Worm (Caenorhabditis elegans) whole organism, L4 larva: ENCODE measurements around the gene C12D5.4.
A peak's percentile ranks its signal among the peaks of the same experiment; 100 is the strongest.

Experiments
- F49E8.2 ChIP-seq: sonication (generic microtip); optimal IDR thresholded peaks from 2 replicates; lab custom pipeline; 2016; ENCODE audit warnings: missing compliant biosample characterization, mild to moderate bottlenecking, missing genetic modification characterization, borderline replicate concordance
- T20F7.1 ChIP-seq: fragments of 200-800 bp; sonication (Bioruptor generic); optimal IDR thresholded peaks from 2 replicates; lab custom pipeline; 2018; ENCODE audit warnings: mild to moderate bottlenecking, missing genetic modification characterization, missing compliant biosample characterization
- Y105C5A.15 ChIP-seq: fragments of 200-800 bp; sonication (Bioruptor generic); IDR thresholded peaks from 2 replicates; pipeline ENCODE4 v1.3.6; 2022; ENCODE audit warnings: missing genetic modification characterization, missing compliant biosample characterization
- ZK337.2 ChIP-seq: fragments of 200-800 bp; sonication (Bioruptor generic); IDR thresholded peaks from 2 replicates; pipeline ENCODE4 v1.3.6; 2022; ENCODE audit warnings: missing genetic modification reagents, missing genetic modification characterization, missing compliant biosample characterization
- aha-1 ChIP-seq: fragments of 150-350 bp; peaks from one replicate; lab custom pipeline; 2014; ENCODE audit warnings: missing biosample characterization, missing genetic modification characterization
- ceh-28 ChIP-seq: fragments of 150-350 bp; optimal IDR thresholded peaks from 2 replicates; lab custom pipeline; 2014; ENCODE audit warnings: missing biosample characterization, missing genetic modification reagents, missing genetic modification characterization
- ceh-44 ChIP-seq: fragments of 200-800 bp; sonication (Bioruptor generic); IDR thresholded peaks from 2 replicates; pipeline ENCODE4 v1.3.6; 2022; ENCODE audit warnings: missing genetic modification reagents, missing genetic modification characterization, missing compliant biosample characterization
- ctbp-1 ChIP-seq: fragments of 200-800 bp; sonication (Bioruptor generic); IDR thresholded peaks from 2 replicates; pipeline ENCODE4 v1.3.6; 2022; ENCODE audit warnings: missing genetic modification reagents, missing genetic modification characterization, missing compliant biosample characterization
- dmd-6 ChIP-seq: fragments of 200-800 bp; sonication (Bioruptor generic); IDR thresholded peaks from 2 replicates; pipeline ENCODE4 v1.3.6; 2022; ENCODE audit warnings: missing genetic modification reagents, missing genetic modification characterization, missing compliant biosample characterization
- dpl-1 ChIP-seq: fragments of 150-350 bp; optimal IDR thresholded peaks from 2 replicates; lab custom pipeline; 2014; ENCODE audit warnings: missing biosample characterization, missing genetic modification reagents, missing genetic modification characterization
- egl-27 ChIP-seq: sonication (generic microtip); optimal IDR thresholded peaks from 3 replicates; lab custom pipeline; 2017; ENCODE audit warnings: missing biosample characterization, missing genetic modification reagents, missing genetic modification characterization
- egl-43 ChIP-seq: fragments of 200-800 bp; sonication (Bioruptor generic); IDR thresholded peaks from 2 replicates; pipeline ENCODE4 v1.3.6; 2022; ENCODE audit warnings: missing genetic modification reagents, missing genetic modification characterization, missing compliant biosample characterization
- hlh-11 ChIP-seq: fragments of 200-800 bp; sonication (Bioruptor generic); optimal IDR thresholded peaks from 2 replicates; lab custom pipeline; 2018; ENCODE audit warnings: mild to moderate bottlenecking, missing genetic modification characterization, missing compliant biosample characterization
- hlh-30 ChIP-seq: sonication (generic microtip); optimal IDR thresholded peaks from 2 replicates; lab custom pipeline; 2017; ENCODE audit warnings: antibody characterized with exemption, mild to moderate bottlenecking, missing genetic modification characterization, missing compliant biosample characterization; ENCODE audit not compliant: insufficient read depth
- lin-15B ChIP-seq: fragments of 150-350 bp; sonication (generic microtip); optimal IDR thresholded peaks from 3 replicates; lab custom pipeline; 2014; ENCODE audit warnings: missing biosample characterization, missing genetic modification characterization
- lin-38 ChIP-seq: fragments of 200-800 bp; sonication (Bioruptor generic); IDR thresholded peaks from 2 replicates; pipeline ENCODE4 v1.3.6; 2022; ENCODE audit warnings: missing genetic modification reagents, missing genetic modification characterization, missing compliant biosample characterization
- madf-5 ChIP-seq, 2 experiments: fragments of 200-800 bp; sonication (Bioruptor generic); IDR thresholded peaks; 2 replicates each; pipeline ENCODE4 v1.3.6; 2022; ENCODE audit warnings: missing compliant biosample characterization in 2 of 2, missing genetic modification characterization in 2 of 2
- mdt-29 ChIP-seq: fragments of 200-800 bp; sonication (Bioruptor generic); IDR thresholded peaks from 2 replicates; pipeline ENCODE4 v1.3.6; 2022; ENCODE audit warnings: missing genetic modification reagents, missing genetic modification characterization, missing compliant biosample characterization
- mxl-3 ChIP-seq: fragments of 200-800 bp; sonication (Bioruptor generic); optimal IDR thresholded peaks from 2 replicates; lab custom pipeline; 2018; ENCODE audit warnings: mild to moderate bottlenecking, missing genetic modification characterization, missing compliant biosample characterization
- nhr-25 ChIP-seq: sonication (generic microtip); optimal IDR thresholded peaks from 2 replicates; lab custom pipeline; 2017; ENCODE audit warnings: missing genetic modification characterization, mild to moderate bottlenecking, missing compliant biosample characterization, antibody characterized with exemption, moderate library complexity, borderline replicate concordance; ENCODE audit not compliant: insufficient read depth
- nhr-28 ChIP-seq: fragments of 150-350 bp; optimal IDR thresholded peaks from 2 replicates; lab custom pipeline; 2014; ENCODE audit warnings: missing biosample characterization, missing genetic modification characterization
- nhr-6 ChIP-seq: fragments of 150-350 bp; optimal IDR thresholded peaks from 2 replicates; lab custom pipeline; 2014; ENCODE audit warnings: missing biosample characterization, missing genetic modification characterization
- rbr-2 ChIP-seq: sonication (generic microtip); optimal IDR thresholded peaks from 2 replicates; lab custom pipeline; 2016; ENCODE audit warnings: missing genotype, missing genetic modification characterization, missing compliant biosample characterization
- snpc-4 ChIP-seq: fragments of 150-350 bp; optimal IDR thresholded peaks from 2 replicates; lab custom pipeline; 2014; ENCODE audit warnings: missing biosample characterization, missing genetic modification characterization
- tag-97 ChIP-seq: fragments of 200-800 bp; sonication (Bioruptor generic); IDR thresholded peaks from 2 replicates; pipeline ENCODE4 v1.3.6; 2022; ENCODE audit warnings: missing genetic modification characterization, missing compliant biosample characterization
- tra-1 ChIP-seq: fragments of 200-800 bp; sonication (Bioruptor generic); IDR thresholded peaks from 2 replicates; pipeline ENCODE4 v1.3.6; 2022; ENCODE audit warnings: missing genetic modification reagents, missing genetic modification characterization, missing compliant biosample characterization
- unc-130 ChIP-seq: sonication (generic microtip); optimal IDR thresholded peaks from 2 replicates; lab custom pipeline; 2016; ENCODE audit warnings: missing genetic modification reagents, missing genetic modification characterization, missing compliant biosample characterization
- unc-39 ChIP-seq: sonication (generic microtip); optimal IDR thresholded peaks from 2 replicates; lab custom pipeline; 2017; ENCODE audit warnings: missing biosample characterization, missing genetic modification characterization
- unc-62 ChIP-seq, 3 experiments: fragments of 150-350 bp in 1 of 3; sonication (generic microtip); optimal IDR thresholded peaks in 2 of 3; peaks in 1 of 3; 1 replicate in 1 of 3; 2 replicates in 2 of 3; lab custom pipeline; 2014 to 2017; ENCODE audit warnings: missing biosample characterization in 3 of 3, missing genetic modification characterization in 3 of 3, missing genetic modification reagents in 3 of 3, missing genotype in 1 of 3
- vab-7 ChIP-seq: fragments of 200-800 bp; sonication (Bioruptor generic); IDR thresholded peaks from 2 replicates; pipeline ENCODE4 v1.3.6; 2022; ENCODE audit warnings: missing genetic modification reagents, missing genetic modification characterization, missing compliant biosample characterization
- zfp-2 ChIP-seq: sonication (generic microtip); optimal IDR thresholded peaks from 2 replicates; lab custom pipeline; 2016; ENCODE audit warnings: mild to moderate bottlenecking, missing genetic modification characterization, missing compliant biosample characterization
- zfp-3 ChIP-seq: fragments of 200-800 bp; sonication (Bioruptor generic); conservative IDR thresholded peaks from 2 replicates; pipeline ENCODE4 v1.3.6; 2022; ENCODE audit warnings: missing genetic modification reagents, missing genetic modification characterization, missing compliant biosample characterization
- zip-2 ChIP-seq: fragments of 150-350 bp; optimal IDR thresholded peaks from 2 replicates; lab custom pipeline; 2014; ENCODE audit warnings: missing biosample characterization, missing genetic modification characterization
- ztf-11 ChIP-seq: fragments of 150-350 bp; optimal IDR thresholded peaks from 2 replicates; lab custom pipeline; 2014; ENCODE audit warnings: missing biosample characterization, missing genetic modification characterization
- ztf-7 ChIP-seq: fragments of 150-350 bp; optimal IDR thresholded peaks from 2 replicates; lab custom pipeline; 2014; ENCODE audit warnings: missing biosample characterization, missing genetic modification characterization

Gene C12D5.4

DNA sequence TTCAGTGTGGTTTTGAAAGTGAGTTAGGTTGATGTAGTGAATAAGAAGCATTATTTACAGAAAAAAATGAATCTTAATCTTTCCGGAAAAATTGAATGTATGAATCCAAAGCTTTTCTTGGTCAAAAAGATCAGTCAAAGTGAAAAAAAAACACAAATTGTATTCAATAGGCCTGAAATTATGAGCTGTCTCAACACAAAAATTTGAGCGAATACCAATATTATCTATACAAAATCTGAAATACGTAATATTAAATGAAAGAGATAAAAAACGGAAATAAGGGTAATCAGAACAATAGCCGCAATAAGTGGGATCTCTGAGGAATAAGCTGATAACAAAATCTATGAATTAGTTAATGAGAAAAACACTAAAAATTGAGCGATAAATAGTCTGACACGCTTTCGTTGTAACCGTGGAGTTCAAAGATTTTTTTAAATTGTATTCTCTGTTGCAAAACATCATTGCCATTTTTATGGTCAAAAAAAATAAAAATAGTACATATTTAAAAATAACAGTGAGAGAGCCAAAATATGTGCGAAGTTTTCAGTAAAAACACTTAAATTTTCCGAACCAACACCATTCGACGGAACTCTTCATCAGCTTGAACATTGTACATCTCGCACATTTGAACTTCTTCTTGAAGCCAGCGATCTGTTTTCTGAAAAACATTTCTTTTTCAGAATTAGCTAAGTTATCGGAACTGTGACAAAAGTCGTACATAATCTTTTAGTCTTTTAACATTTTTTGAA lies 11.7 kb downstream of the C12D5.4 start, which contains the start of gene sre-11:
Gene sre-11, minus strand, starts transcription at position 51 of the 749 bp plus-strand sequence.
- TF ChIP-seq unc-62 (GFP tag; optimal IDR thresholded peaks at IDR 0.05 in 1 of 2; lab: Kevin White, UChicago) (peak in 1 of 2 experiments; percentile 68), unc-62 (tag; optimal IDR thresholded peaks at IDR 0.05; lab: Kevin White, UChicago) (no peak), egl-43 (no peak), zfp-3 (GFP tag; lab: Robert Waterston, UW) (no peak)

DNA sequence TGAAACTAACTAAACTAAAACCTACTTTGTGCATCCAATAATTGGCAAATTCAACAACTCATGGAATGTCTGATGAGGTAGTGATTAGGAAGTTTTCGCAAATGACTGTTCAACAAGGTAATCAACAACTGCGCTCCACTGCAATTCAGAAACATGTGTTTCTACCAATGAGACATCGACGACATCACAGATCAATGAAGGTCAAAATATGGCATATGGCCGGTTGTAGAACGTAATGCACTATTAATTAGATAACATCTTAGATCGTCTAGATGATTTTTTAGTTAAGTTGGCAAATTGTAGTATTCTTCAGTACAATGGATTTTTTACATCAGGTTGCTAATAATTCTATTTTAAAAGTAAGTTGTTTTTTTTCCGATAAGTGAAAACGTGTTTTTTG lies 13.8 kb downstream of the C12D5.4 start, which contains the start of the genes nhr-94 and nhr-152:
Gene nhr-94, minus strand, starts transcription at position 147 of the 400 bp plus-strand sequence.
Gene nhr-152, plus strand, starts transcription at position 162 of the 400 bp plus-strand sequence.
- TF ChIP-seq aha-1 (tag; lab: Kevin White, UChicago): peak; percentile 60
- peak; percentile 58 for TF ChIP-seq hlh-30 (tag; lab: Kevin White, UChicago)
- no peak for TF ChIP-seq tag-97 (GFP tag; lab: Robert Waterston, UW)
- TF ChIP-seq ztf-7: no peak
- no peak for TF ChIP-seq hlh-11 (tag; lab: Kevin White, UChicago)
- no peak for TF ChIP-seq zfp-2 (tag; lab: Kevin White, UChicago)
- TF ChIP-seq dmd-6 (GFP tag; lab: Robert Waterston, UW): no peak
- TF ChIP-seq tra-1 (GFP tag; lab: Robert Waterston, UW): no peak
- TF ChIP-seq ceh-28 (tag; lab: Kevin White, UChicago): no peak
- TF ChIP-seq rbr-2 (tag; lab: Kevin White, UChicago): no peak
- TF ChIP-seq vab-7 (GFP tag; lab: Robert Waterston, UW): no peak
- peak; percentile 0 for TF ChIP-seq nhr-25 (tag; lab: Kevin White, UChicago)
- no peak for TF ChIP-seq ctbp-1 (GFP tag; lab: Robert Waterston, UW)
- peak; percentile 59 for TF ChIP-seq mxl-3 (GFP tag; lab: Kevin White, UChicago)
- TF ChIP-seq F49E8.2 (tag; lab: Kevin White, UChicago): no peak
- TF ChIP-seq ZK337.2 (GFP tag; lab: Robert Waterston, UW): no peak
- TF ChIP-seq ztf-11 (tag; lab: Kevin White, UChicago): no peak
- no peak for TF ChIP-seq egl-27 (tag; lab: Kevin White, UChicago)
- TF ChIP-seq dpl-1: no peak
- TF ChIP-seq unc-130 (GFP tag; lab: Kevin White, UChicago): no peak
- no peak for TF ChIP-seq lin-38
- TF ChIP-seq nhr-28: peak; percentile 46
- no peak for TF ChIP-seq ceh-44 (GFP tag; lab: Robert Waterston, UW)
- no peak for TF ChIP-seq T20F7.1 (GFP tag; lab: Kevin White, UChicago)
- no peak for TF ChIP-seq madf-5 (GFP tag; IDR thresholded peaks at IDR 0.05; lab: Robert Waterston, UW)
- no peak for TF ChIP-seq nhr-6
- TF ChIP-seq, all 104 proteins: peak for 5

DNA sequence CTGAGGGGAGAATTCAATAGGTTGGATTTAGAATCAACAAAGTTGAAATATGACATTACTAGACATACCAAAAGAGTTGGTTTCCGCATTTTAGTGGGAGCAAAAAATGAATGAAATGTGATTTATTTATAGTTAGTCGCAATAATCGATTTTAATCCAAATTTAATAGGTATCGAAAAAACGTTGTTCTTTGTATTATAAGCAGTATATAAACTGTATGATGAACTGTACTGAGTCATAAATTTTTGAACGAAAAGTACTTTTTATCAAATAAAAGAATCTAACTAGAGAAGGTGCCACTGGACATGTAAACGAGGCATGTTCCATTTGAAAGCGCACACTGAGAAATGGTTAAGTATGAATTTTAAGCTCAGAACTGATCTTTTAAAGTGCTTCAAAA lies 17.5 kb downstream of the C12D5.4 start, which contains the start of gene C12D5.9:
Gene C12D5.9, minus strand, starts transcription at position 101 of the 400 bp plus-strand sequence.
- TF ChIP-seq mdt-29 (GFP tag; lab: Robert Waterston, UW) (no peak), hlh-30 (tag; lab: Kevin White, UChicago) (no peak), Y105C5A.15 (GFP tag; lab: Robert Waterston, UW) (no peak), zip-2 (tag; lab: Kevin White, UChicago) (no peak), lin-15B (tag; lab: Kevin White, UChicago) (no peak), unc-39 (tag; lab: Kevin White, UChicago) (no peak), snpc-4 (tag; lab: Kevin White, UChicago) (no peak), hlh-11 (tag; lab: Kevin White, UChicago) (no peak)
